Fruit fly (Drosophila melanogaster) whole organism, embryonic: ENCODE results near the gene eIF4H2.

ENCODE experiments used
- Awh ChIP-seq: fragments of 200-800 bp; sonication (Bioruptor generic); IDR thresholded peaks from 2 replicates; pipeline ENCODE4, ENCODE4 v1.3.6; 2022; ENCODE audit warnings: missing biosample characterization, missing genetic modification characterization
- CG10462 ChIP-seq: fragments of 200-800 bp; sonication (Bioruptor generic); optimal IDR thresholded peaks from 2 replicates; lab custom pipeline; 2016; ENCODE audit warnings: missing biosample characterization, missing genetic modification characterization
- CG12299 ChIP-seq: fragments of 200-800 bp; sonication (Bioruptor generic); optimal IDR thresholded peaks from 2 replicates; lab custom pipeline; 2018; ENCODE audit warnings: missing biosample characterization, mild to moderate bottlenecking, missing genetic modification characterization
- CG13624 ChIP-seq: fragments of 200-800 bp; sonication (Bioruptor generic); optimal IDR thresholded peaks from 2 replicates; lab custom pipeline; 2016; ENCODE audit warnings: missing biosample characterization, missing genetic modification characterization
- CG13775 ChIP-seq: fragments of 200-800 bp; sonication (Bioruptor generic); optimal IDR thresholded peaks from 3 replicates; lab custom pipeline; 2017; ENCODE audit warnings: missing biosample characterization, mild to moderate bottlenecking, missing genetic modification characterization
- CG13894 ChIP-seq: fragments of 200-800 bp; sonication (Bioruptor generic); optimal IDR thresholded peaks from 3 replicates; lab custom pipeline; 2018; ENCODE audit warnings: missing biosample characterization, mild to moderate bottlenecking, missing genetic modification characterization, moderate library complexity
- CG16815 ChIP-seq: fragments of 200-800 bp; sonication (Bioruptor generic); optimal IDR thresholded peaks from 3 replicates; lab custom pipeline; 2017; ENCODE audit warnings: missing biosample characterization, mild to moderate bottlenecking, missing genetic modification characterization
- CG17829 ChIP-seq: fragments of 200-800 bp; optimal IDR thresholded peaks from 2 replicates; lab custom pipeline; 2019; ENCODE audit warnings: missing biosample characterization, mild to moderate bottlenecking, missing genetic modification characterization, moderate library complexity
- CG1832 ChIP-seq: fragments of 200-800 bp; sonication (Bioruptor generic); optimal IDR thresholded peaks from 2 replicates; lab custom pipeline; 2017; ENCODE audit warnings: missing biosample characterization, mild to moderate bottlenecking, missing genetic modification characterization, inconsistent platforms
- CG18599 ChIP-seq: fragments of 200-800 bp; sonication (Bioruptor generic); optimal IDR thresholded peaks from 3 replicates; lab custom pipeline; 2017; ENCODE audit warnings: missing biosample characterization, missing genetic modification characterization, mild to moderate bottlenecking, moderate library complexity, missing genetic modification reagents
- CG2116 ChIP-seq: fragments of 200-800 bp; sonication (Bioruptor generic); optimal IDR thresholded peaks from 3 replicates; lab custom pipeline; 2018; ENCODE audit warnings: missing biosample characterization, mild to moderate bottlenecking, missing genetic modification characterization
- CG2889 ChIP-seq: fragments of 200-800 bp; sonication (Bioruptor generic); IDR thresholded peaks from 3 replicates; pipeline ENCODE4 v1.3.6; 2022; ENCODE audit warnings: missing biosample characterization, missing genetic modification characterization
- CG32772 ChIP-seq: fragments of 200-800 bp; sonication (Bioruptor generic); IDR thresholded peaks from 2 replicates; pipeline ENCODE4 v1.3.6; 2022; ENCODE audit warnings: missing biosample characterization, missing genetic modification characterization
- CG34224 ChIP-seq: fragments of 200-800 bp; sonication (Bioruptor generic); IDR thresholded peaks from 3 replicates; pipeline ENCODE4 v1.3.6; 2022; ENCODE audit warnings: missing biosample characterization, missing genetic modification characterization; ENCODE audit not compliant: partially characterized antibody
- CG3847 ChIP-seq: fragments of 200-800 bp; sonication (Bioruptor generic); IDR thresholded peaks from 2 replicates; pipeline ENCODE4 v1.3.6; 2022; ENCODE audit warnings: missing biosample characterization, missing genetic modification characterization
- CG4707 ChIP-seq: fragments of 200-800 bp; sonication (Bioruptor generic); optimal IDR thresholded peaks from 2 replicates; lab custom pipeline; 2018; ENCODE audit warnings: missing biosample characterization, mild to moderate bottlenecking, missing genetic modification characterization, moderate library complexity
- CG6689 ChIP-seq: fragments of 200-800 bp; sonication (Bioruptor generic); IDR thresholded peaks from 2 replicates; pipeline ENCODE4 v1.3.6; 2022; ENCODE audit warnings: missing biosample characterization, missing genetic modification characterization
- CG6813 ChIP-seq: fragments of 200-800 bp; sonication (Bioruptor generic); optimal IDR thresholded peaks from 2 replicates; lab custom pipeline; 2017; ENCODE audit warnings: missing biosample characterization, missing genetic modification characterization, mild to moderate bottlenecking, moderate library complexity, missing genetic modification reagents
- CG7357 ChIP-seq: fragments of 200-800 bp; sonication (Bioruptor generic); IDR thresholded peaks from 3 replicates; pipeline ENCODE4 v1.3.6; 2022; ENCODE audit warnings: missing biosample characterization, missing genetic modification characterization
- CG8089 ChIP-seq: fragments of 200-800 bp; sonication (Bioruptor generic); optimal IDR thresholded peaks from 3 replicates; lab custom pipeline; 2016; ENCODE audit warnings: missing biosample characterization, missing genetic modification characterization
- CG8281 ChIP-seq: fragments of 200-800 bp; sonication (Bioruptor generic); optimal IDR thresholded peaks from 2 replicates; lab custom pipeline; 2018; ENCODE audit warnings: missing biosample characterization, mild to moderate bottlenecking, missing genetic modification characterization, moderate library complexity
- D19A ChIP-seq: fragments of 200-800 bp; optimal IDR thresholded peaks from 3 replicates; lab custom pipeline; 2019; ENCODE audit warnings: missing biosample characterization, mild to moderate bottlenecking, missing genetic modification characterization, moderate library complexity
- Dbx ChIP-seq: fragments of 200-800 bp; sonication (Bioruptor generic); IDR thresholded peaks from 3 replicates; pipeline ENCODE4 v1.3.6; 2022; ENCODE audit warnings: missing biosample characterization, missing genetic modification characterization
- Deaf1 ChIP-seq: fragments of 200-800 bp; optimal IDR thresholded peaks from 3 replicates; lab custom pipeline; 2019; ENCODE audit warnings: missing biosample characterization, mild to moderate bottlenecking, missing genetic modification characterization, moderate library complexity
- Drgx ChIP-seq: fragments of 200-800 bp; sonication (Bioruptor generic); IDR thresholded peaks from 2 replicates; pipeline ENCODE4 v1.3.6; 2022; ENCODE audit warnings: missing biosample characterization, missing genetic modification characterization
- E2f2 ChIP-seq: fragments of 200-800 bp; sonication (Bioruptor generic); IDR thresholded peaks from 2 replicates; pipeline ENCODE4 v1.3.6; 2022; ENCODE audit warnings: missing biosample characterization, missing genetic modification characterization
- Elba2 ChIP-seq: fragments of 200-800 bp; sonication (Bioruptor generic); optimal IDR thresholded peaks from 3 replicates; lab custom pipeline; 2016; ENCODE audit warnings: missing biosample characterization, missing genetic modification characterization
- Fer3 ChIP-seq: fragments of 200-800 bp; sonication (Bioruptor generic); optimal IDR thresholded peaks from 2 replicates; lab custom pipeline; 2018; ENCODE audit warnings: missing biosample characterization, mild to moderate bottlenecking, missing genetic modification characterization, moderate library complexity
- H2.0 ChIP-seq: fragments of 200-800 bp; sonication (Bioruptor generic); IDR thresholded peaks from 2 replicates; pipeline ENCODE4 v1.3.6; 2022; ENCODE audit warnings: missing biosample characterization, missing genetic modification characterization
- Hmr ChIP-seq: fragments of 200-800 bp; sonication (Bioruptor generic); optimal IDR thresholded peaks from 3 replicates; lab custom pipeline; 2017; ENCODE audit warnings: mild to moderate bottlenecking, missing biosample characterization, missing genetic modification reagents, missing genetic modification characterization
- Mad ChIP-seq: fragments of 200-800 bp; sonication (Bioruptor generic); optimal IDR thresholded peaks from 2 replicates; lab custom pipeline; 2016; ENCODE audit warnings: missing biosample characterization, missing genetic modification characterization
- Neu2 ChIP-seq: fragments of 200-800 bp; sonication (Bioruptor generic); optimal IDR thresholded peaks from 3 replicates; lab custom pipeline; 2016; ENCODE audit warnings: missing biosample characterization, missing genetic modification characterization, borderline replicate concordance
- Sox100B ChIP-seq: fragments of 200-800 bp; sonication (Bioruptor generic); optimal IDR thresholded peaks from 3 replicates; lab custom pipeline; 2018; ENCODE audit warnings: missing biosample characterization, mild to moderate bottlenecking, missing genetic modification characterization
- ab ChIP-seq: fragments of 200-800 bp; sonication (Bioruptor generic); optimal IDR thresholded peaks from 2 replicates; lab custom pipeline; 2016; ENCODE audit warnings: missing biosample characterization, missing genetic modification characterization
- ash1 ChIP-seq: fragments of 200-800 bp; sonication (Bioruptor generic); optimal IDR thresholded peaks from 2 replicates; lab custom pipeline; 2018; ENCODE audit warnings: missing biosample characterization, mild to moderate bottlenecking, missing genetic modification characterization
- cg ChIP-seq: fragments of 200-800 bp; sonication (Bioruptor generic); optimal IDR thresholded peaks from 3 replicates; lab custom pipeline; 2019; ENCODE audit warnings: missing biosample characterization, mild to moderate bottlenecking, missing genetic modification characterization, moderate library complexity
- chn ChIP-seq: fragments of 200-800 bp; sonication (Bioruptor generic); optimal IDR thresholded peaks from 2 replicates; lab custom pipeline; 2016; ENCODE audit warnings: missing biosample characterization, missing genetic modification characterization
- crol ChIP-seq: fragments of 200-800 bp; sonication (Bioruptor generic); IDR thresholded peaks from 2 replicates; pipeline ENCODE4 v1.3.6; 2022; ENCODE audit warnings: missing biosample characterization, missing genetic modification characterization
- dati ChIP-seq: fragments of 200-800 bp; sonication (Bioruptor generic); IDR thresholded peaks from 2 replicates; pipeline ENCODE4 v1.3.6; 2022; ENCODE audit warnings: missing biosample characterization, missing genetic modification characterization
- ewg ChIP-seq: fragments of 200-800 bp; sonication (Bioruptor generic); optimal IDR thresholded peaks from 3 replicates; lab custom pipeline; 2017; ENCODE audit warnings: mild to moderate bottlenecking, missing biosample characterization, missing genetic modification reagents, missing genetic modification characterization
- exex ChIP-seq: fragments of 200-800 bp; sonication (Bioruptor generic); optimal IDR thresholded peaks from 4 replicates; lab custom pipeline; 2018; ENCODE audit warnings: missing biosample characterization, mild to moderate bottlenecking, missing genetic modification characterization, moderate library complexity
- gcm ChIP-seq: fragments of 200-800 bp; sonication (Bioruptor generic); optimal IDR thresholded peaks from 2 replicates; lab custom pipeline; 2019; ENCODE audit warnings: missing biosample characterization, mild to moderate bottlenecking, missing genetic modification characterization, moderate library complexity
- gem ChIP-seq: fragments of 200-800 bp; sonication (Bioruptor generic); optimal IDR thresholded peaks from 2 replicates; lab custom pipeline; 2019; ENCODE audit warnings: missing biosample characterization, mild to moderate bottlenecking, missing genetic modification characterization, moderate library complexity
- gt ChIP-seq: fragments of 200-800 bp; sonication (Bioruptor generic); IDR thresholded peaks from 2 replicates; pipeline ENCODE4 v1.3.6; 2022; ENCODE audit warnings: missing biosample characterization, missing genetic modification characterization
- kay ChIP-seq: fragments of 200-800 bp; sonication (Bioruptor generic); optimal IDR thresholded peaks from 2 replicates; lab custom pipeline; 2016; ENCODE audit warnings: missing biosample characterization, missing genetic modification characterization
- mam ChIP-seq: fragments of 200-800 bp; sonication (Bioruptor generic); optimal IDR thresholded peaks from 3 replicates; lab custom pipeline; 2016; ENCODE audit warnings: missing biosample characterization, missing genetic modification characterization
- mirr ChIP-seq: fragments of 200-800 bp; sonication (Bioruptor generic); optimal IDR thresholded peaks from 3 replicates; lab custom pipeline; 2018; ENCODE audit warnings: missing biosample characterization, mild to moderate bottlenecking, missing genetic modification characterization
- peb ChIP-seq: fragments of 200-800 bp; sonication (Bioruptor generic); IDR thresholded peaks from 2 replicates; pipeline ENCODE4 v1.3.6; 2022; ENCODE audit warnings: missing biosample characterization, missing genetic modification characterization
- sd ChIP-seq: fragments of 200-800 bp; sonication (Bioruptor generic); optimal IDR thresholded peaks from 3 replicates; lab custom pipeline; 2018; ENCODE audit warnings: missing biosample characterization, mild to moderate bottlenecking, missing genetic modification characterization, moderate library complexity
- trem ChIP-seq: fragments of 200-800 bp; optimal IDR thresholded peaks from 3 replicates; lab custom pipeline; 2019; ENCODE audit warnings: missing biosample characterization, mild to moderate bottlenecking, missing genetic modification characterization, moderate library complexity

The eIF4H2 gene

dm6 chr3R:30765306-30766033 is 39.6 kb downstream of the eIF4H2 start, which contains the start of gene zfh1 (continued):
- no peak for TF ChIP-seq mam (GFP tag; lab: Kevin White, UChicago)
- peak; percentile 92 for TF ChIP-seq crol (GFP tag; lab: Robert Waterston, UW)
- no peak for TF ChIP-seq Elba2 (GFP tag; lab: Kevin White, UChicago)
- no peak for TF ChIP-seq E2f2 (GFP tag; lab: Robert Waterston, UW)
- TF ChIP-seq CG34224 (GFP tag; lab: Robert Waterston, UW): no peak
- no peak for TF ChIP-seq CG3847
- TF ChIP-seq CG8089 (GFP tag; lab: Kevin White, UChicago): no peak
- no peak for TF ChIP-seq exex
- TF ChIP-seq CG6689 (GFP tag; lab: Robert Waterston, UW): no peak
- TF ChIP-seq gem (tag; lab: Kevin White, UChicago): no peak
- no peak for TF ChIP-seq CG2889 (GFP tag; lab: Robert Waterston, UW)
- peak; percentile 16 for TF ChIP-seq Hmr (GFP tag; lab: Kevin White, UChicago)
- TF ChIP-seq cg: peak; percentile 90
- peak; percentile 56 for TF ChIP-seq chn (GFP tag; lab: Kevin White, UChicago)
- TF ChIP-seq CG6813 (GFP tag; lab: Kevin White, UChicago): no peak
- TF ChIP-seq CG16815 (GFP tag; lab: Kevin White, UChicago): no peak
- TF ChIP-seq trem (tag; lab: Kevin White, UChicago): no peak
- no peak for TF ChIP-seq CG32772 (GFP tag; lab: Robert Waterston, UW)
- no peak for TF ChIP-seq Mad (GFP tag; lab: Kevin White, UChicago)
- no peak for TF ChIP-seq Fer3 (tag; lab: Kevin White, UChicago)
- TF ChIP-seq H2.0 (GFP tag; lab: Robert Waterston, UW): no peak
- 0 out of 3 replicates have a peak, but pooled peaks have one; percentile 45 for TF ChIP-seq Dbx (GFP tag; lab: Robert Waterston, UW)
- no peak for TF ChIP-seq Neu2 (GFP tag; lab: Kevin White, UChicago)
- no peak for TF ChIP-seq Drgx (GFP tag; lab: Robert Waterston, UW)
- TF ChIP-seq Awh (GFP tag; lab: Robert Waterston, UW): 0 out of 2 replicates have a peak, but pooled peaks have one; percentile 7
- peak; percentile 60 for TF ChIP-seq CG10462 (GFP tag; lab: Kevin White, UChicago)
- TF ChIP-seq CG4707 (GFP tag; lab: Kevin White, UChicago): no peak
- TF ChIP-seq ab (GFP tag; lab: Kevin White, UChicago): no peak
- no peak for TF ChIP-seq peb (GFP tag; lab: Robert Waterston, UW)
- peak; percentile 1 for TF ChIP-seq CG13624 (GFP tag; lab: Kevin White, UChicago)
- no peak for TF ChIP-seq CG13894
- peak; percentile 4 for TF ChIP-seq ewg (GFP tag; lab: Kevin White, UChicago)
- TF ChIP-seq CG18599 (GFP tag; lab: Kevin White, UChicago): no peak
- TF ChIP-seq CG12299 (tag; lab: Kevin White, UChicago): no peak
- TF ChIP-seq Deaf1: peak; percentile 96
- peak; percentile 30 for TF ChIP-seq CG1832 (GFP tag; lab: Kevin White, UChicago)
- peak; percentile 38 for TF ChIP-seq ash1 (GFP tag; lab: Kevin White, UChicago)
- TF ChIP-seq CG8281 (tag; lab: Kevin White, UChicago): no peak
- TF ChIP-seq sd (tag; lab: Kevin White, UChicago): no peak
- no peak for TF ChIP-seq Sox100B (GFP tag; lab: Kevin White, UChicago)
- peak; percentile 89 for TF ChIP-seq gcm (GFP tag; lab: Kevin White, UChicago)
- no peak for TF ChIP-seq D19A (tag; lab: Kevin White, UChicago)
- peak; percentile 21 for TF ChIP-seq mirr
- no peak for TF ChIP-seq kay (GFP tag; lab: Kevin White, UChicago)
- no peak for TF ChIP-seq CG7357 (GFP tag; lab: Robert Waterston, UW)
- TF ChIP-seq gt: no peak
- peak; percentile 10 for TF ChIP-seq CG17829 (tag; lab: Kevin White, UChicago)
- TF ChIP-seq CG2116: no peak
- no peak for TF ChIP-seq dati (GFP tag; lab: Robert Waterston, UW)
- no peak for TF ChIP-seq CG13775 (GFP tag; lab: Kevin White, UChicago)
